Fruit fly (Drosophila melanogaster) whole organism, embryonic: ENCODE data around the gene egh.
A peak's percentile ranks its signal among the peaks of the same experiment; 100 is the strongest.

ENCODE experiments used
- Atf3 ChIP-seq: fragments of 200-800 bp; sonication (Bioruptor generic); optimal IDR thresholded peaks from 3 replicates; lab custom pipeline; 2016; ENCODE audit warnings: missing biosample characterization, missing genetic modification characterization
- CG10462 ChIP-seq: fragments of 200-800 bp; sonication (Bioruptor generic); optimal IDR thresholded peaks from 2 replicates; lab custom pipeline; 2016; ENCODE audit warnings: missing biosample characterization, missing genetic modification characterization
- CG10654 ChIP-seq: fragments of 200-800 bp; sonication (Bioruptor generic); optimal IDR thresholded peaks from 2 replicates; lab custom pipeline; 2016; ENCODE audit warnings: missing biosample characterization, missing genetic modification characterization
- CG11398 ChIP-seq: fragments of 200-800 bp; sonication (Bioruptor generic); optimal IDR thresholded peaks from 2 replicates; lab custom pipeline; 2016; ENCODE audit warnings: missing biosample characterization, missing genetic modification characterization
- CG12391 ChIP-seq: fragments of 200-800 bp; sonication (Bioruptor generic); optimal IDR thresholded peaks from 3 replicates; lab custom pipeline; 2018; ENCODE audit warnings: missing biosample characterization, mild to moderate bottlenecking, missing genetic modification characterization, moderate library complexity
- CG13287 ChIP-seq: fragments of 200-800 bp; sonication (Bioruptor generic); IDR thresholded peaks from 2 replicates; pipeline ENCODE4 v1.3.6; 2022; ENCODE audit warnings: missing biosample characterization, missing genetic modification characterization; ENCODE audit not compliant: partially characterized antibody
- CG13894 ChIP-seq: fragments of 200-800 bp; sonication (Bioruptor generic); optimal IDR thresholded peaks from 3 replicates; lab custom pipeline; 2018; ENCODE audit warnings: missing biosample characterization, mild to moderate bottlenecking, missing genetic modification characterization, moderate library complexity
- CG1602 ChIP-seq: fragments of 200-800 bp; sonication (Bioruptor generic); optimal IDR thresholded peaks from 3 replicates; lab custom pipeline; 2016; ENCODE audit warnings: missing biosample characterization, missing genetic modification characterization
- CG16863 ChIP-seq: fragments of 200-800 bp; sonication (Bioruptor generic); optimal IDR thresholded peaks from 3 replicates; lab custom pipeline; 2016; ENCODE audit warnings: missing biosample characterization, missing genetic modification characterization
- CG17802 ChIP-seq: fragments of 200-800 bp; sonication (Bioruptor generic); optimal IDR thresholded peaks from 2 replicates; lab custom pipeline; 2018; ENCODE audit warnings: missing biosample characterization, mild to moderate bottlenecking, missing genetic modification characterization, moderate library complexity
- CG31224 ChIP-seq: fragments of 200-800 bp; sonication (Bioruptor generic); IDR thresholded peaks from 2 replicates; pipeline ENCODE4 v1.3.6; 2022; ENCODE audit warnings: missing biosample characterization, missing genetic modification characterization
- CG31388 ChIP-seq: fragments of 200-800 bp; sonication (Bioruptor generic); optimal IDR thresholded peaks from 2 replicates; lab custom pipeline; 2016; ENCODE audit warnings: missing biosample characterization, missing genetic modification characterization
- CG32772 ChIP-seq: fragments of 200-800 bp; sonication (Bioruptor generic); IDR thresholded peaks from 2 replicates; pipeline ENCODE4 v1.3.6; 2022; ENCODE audit warnings: missing biosample characterization, missing genetic modification characterization
- CG34224 ChIP-seq: fragments of 200-800 bp; sonication (Bioruptor generic); IDR thresholded peaks from 3 replicates; pipeline ENCODE4 v1.3.6; 2022; ENCODE audit warnings: missing biosample characterization, missing genetic modification characterization; ENCODE audit not compliant: partially characterized antibody
- CG4730 ChIP-seq: fragments of 200-800 bp; sonication (Bioruptor generic); IDR thresholded peaks from 2 replicates; pipeline ENCODE4 v1.3.6; 2022; ENCODE audit warnings: missing biosample characterization, missing genetic modification characterization
- CG5245 ChIP-seq: fragments of 200-800 bp; sonication (Bioruptor generic); optimal IDR thresholded peaks from 3 replicates; lab custom pipeline; 2016; ENCODE audit warnings: missing biosample characterization, missing genetic modification characterization
- CG6272 ChIP-seq: fragments of 200-800 bp; sonication (Bioruptor generic); IDR thresholded peaks from 2 replicates; pipeline ENCODE4 v1.3.6; 2022; ENCODE audit warnings: missing biosample characterization, missing genetic modification characterization
- CG6689 ChIP-seq: fragments of 200-800 bp; sonication (Bioruptor generic); IDR thresholded peaks from 2 replicates; pipeline ENCODE4 v1.3.6; 2022; ENCODE audit warnings: missing biosample characterization, missing genetic modification characterization
- CG7987 ChIP-seq: fragments of 200-800 bp; sonication (Bioruptor generic); optimal IDR thresholded peaks from 2 replicates; lab custom pipeline; 2018; ENCODE audit warnings: missing biosample characterization, mild to moderate bottlenecking, missing genetic modification characterization, moderate library complexity
- CG8388 ChIP-seq: fragments of 200-800 bp; sonication (Bioruptor generic); optimal IDR thresholded peaks from 2 replicates; lab custom pipeline; 2019; ENCODE audit warnings: missing biosample characterization, mild to moderate bottlenecking, missing genetic modification characterization, moderate library complexity
- CG8924 ChIP-seq: fragments of 200-800 bp; optimal IDR thresholded peaks from 3 replicates; lab custom pipeline; 2019; ENCODE audit warnings: missing biosample characterization, mild to moderate bottlenecking, missing genetic modification characterization, moderate library complexity
- Camta ChIP-seq: fragments of 200-800 bp; sonication (Bioruptor generic); optimal IDR thresholded peaks from 2 replicates; lab custom pipeline; 2016; ENCODE audit warnings: missing biosample characterization, missing genetic modification characterization
- Dip3 ChIP-seq: fragments of 200-800 bp; sonication (Bioruptor generic); optimal IDR thresholded peaks from 3 replicates; lab custom pipeline; 2016; ENCODE audit warnings: missing biosample characterization, missing genetic modification characterization
- E2f1 ChIP-seq: fragments of 200-800 bp; sonication (Bioruptor generic); IDR thresholded peaks from 2 replicates; pipeline ENCODE4 v1.3.6; 2022; ENCODE audit warnings: missing biosample characterization, missing genetic modification characterization
- Hand ChIP-seq: fragments of 200-800 bp; sonication (Bioruptor generic); optimal IDR thresholded peaks from 2 replicates; lab custom pipeline; 2017; ENCODE audit warnings: mild to moderate bottlenecking, missing biosample characterization, missing genetic modification reagents, missing genetic modification characterization
- Lpt ChIP-seq: fragments of >200 bp; optimal IDR thresholded peaks from 2 replicates; lab custom pipeline; 2018; ENCODE audit warnings: missing biosample characterization, missing genetic modification characterization
- Mrtf ChIP-seq: fragments of 200-800 bp; sonication (Bioruptor generic); IDR thresholded peaks from 3 replicates; pipeline ENCODE4 v1.3.6; 2022; ENCODE audit warnings: missing biosample characterization, missing genetic modification characterization
- Side ChIP-seq: fragments of 200-800 bp; sonication (Bioruptor generic); optimal IDR thresholded peaks from 2 replicates; lab custom pipeline; 2016; ENCODE audit warnings: missing biosample characterization, missing genetic modification characterization
- Spps ChIP-seq: fragments of 200-800 bp; sonication (Bioruptor generic); optimal IDR thresholded peaks from 2 replicates; lab custom pipeline; 2018; ENCODE audit warnings: missing biosample characterization, mild to moderate bottlenecking, missing genetic modification characterization
- Taf1 ChIP-seq: fragments of 200-800 bp; sonication (Bioruptor generic); IDR thresholded peaks from 2 replicates; pipeline ENCODE4 v1.3.6; 2022; ENCODE audit warnings: missing biosample characterization, missing genetic modification characterization
- Trl ChIP-seq, 3 experiments: fragments of >200 bp in 2 of 3; fragments of 200-800 bp in 1 of 3; sonication (Bioruptor generic) in 1 of 3; optimal IDR thresholded peaks; 2 replicates in 1 of 3; 3 replicates in 2 of 3; lab custom pipeline; 2016 to 2017; ENCODE audit warnings: missing biosample characterization in 1 of 3, missing genetic modification characterization in 1 of 3
- aop ChIP-seq: fragments of 200-800 bp; sonication (Bioruptor generic); IDR thresholded peaks from 2 replicates; pipeline ENCODE4 v1.3.6; 2022; ENCODE audit warnings: missing biosample characterization, missing genetic modification characterization
- chn ChIP-seq: fragments of 200-800 bp; sonication (Bioruptor generic); optimal IDR thresholded peaks from 2 replicates; lab custom pipeline; 2016; ENCODE audit warnings: missing biosample characterization, missing genetic modification characterization
- ci ChIP-seq: fragments of 200-800 bp; sonication (Bioruptor generic); IDR thresholded peaks from 3 replicates; pipeline ENCODE4 v1.3.6; 2022; ENCODE audit warnings: missing biosample characterization, missing genetic modification characterization
- emc ChIP-seq: fragments of 200-800 bp; sonication (Bioruptor generic); optimal IDR thresholded peaks from 2 replicates; lab custom pipeline; 2016; ENCODE audit warnings: missing biosample characterization, missing genetic modification characterization
- her ChIP-seq: fragments of 200-800 bp; sonication (Bioruptor generic); optimal IDR thresholded peaks from 2 replicates; lab custom pipeline; 2016; ENCODE audit warnings: missing biosample characterization, missing genetic modification characterization
- nmo ChIP-seq: fragments of 200-800 bp; sonication (Bioruptor generic); optimal IDR thresholded peaks from 2 replicates; lab custom pipeline; 2018; ENCODE audit warnings: missing biosample characterization, mild to moderate bottlenecking, missing genetic modification characterization, moderate library complexity
- salm ChIP-seq: fragments of 200-800 bp; sonication (Bioruptor generic); optimal IDR thresholded peaks from 2 replicates; lab custom pipeline; 2018; ENCODE audit warnings: missing biosample characterization, mild to moderate bottlenecking, missing genetic modification characterization
- sqz ChIP-seq: fragments of 200-800 bp; sonication (Bioruptor generic); optimal IDR thresholded peaks from 3 replicates; lab custom pipeline; 2018; ENCODE audit warnings: missing biosample characterization, mild to moderate bottlenecking, missing genetic modification characterization
- zen2 ChIP-seq: fragments of 200-800 bp; sonication (Bioruptor generic); IDR thresholded peaks from 3 replicates; pipeline ENCODE4 v1.3.6; 2022; ENCODE audit warnings: missing biosample characterization, missing genetic modification characterization; ENCODE audit not compliant: partially characterized antibody
- zfh1 ChIP-seq: fragments of 200-800 bp; sonication (Bioruptor generic); IDR thresholded peaks from 3 replicates; pipeline ENCODE4 v1.3.6; 2022; ENCODE audit warnings: missing biosample characterization, missing genetic modification characterization

Gene egh

dm6 chrX:2619651-2620050 lies 31.3 kb downstream of the egh start, which contains the start of the genes Tsp3A and Seipin (continued):
- TF ChIP-seq Mrtf (GFP tag; lab: Robert Waterston, UW) = peak; percentile 87
- TF ChIP-seq CG10462 (GFP tag; lab: Kevin White, UChicago) = peak; percentile 46
- peak; percentile 77 for TF ChIP-seq CG12391 (tag; lab: Kevin White, UChicago)
- peak; percentile 72 for TF ChIP-seq Camta (GFP tag; lab: Kevin White, UChicago)
- peak; percentile 87 for TF ChIP-seq CG6689 (GFP tag; lab: Robert Waterston, UW)
- TF ChIP-seq Trl (optimal IDR thresholded peaks at IDR 0.05; lab: Kevin White, UChicago) = no peak
- peak; percentile 62 for TF ChIP-seq Trl (GFP tag; optimal IDR thresholded peaks at IDR 0.05; lab: Kevin White, UChicago)
- peak; percentile 54 for TF ChIP-seq CG17802 (tag; lab: Kevin White, UChicago)
- peak; percentile 63 for TF ChIP-seq CG34224 (GFP tag; lab: Robert Waterston, UW)
- TF ChIP-seq Lpt (GFP tag; lab: Kevin White, UChicago) = no peak
- peak; percentile 80 for TF ChIP-seq nmo (GFP tag; lab: Kevin White, UChicago)
- no peak; the same call in 1 of the 2 replicates for TF ChIP-seq aop (GFP tag; lab: Robert Waterston, UW)
- TF ChIP-seq sqz (GFP tag; lab: Kevin White, UChicago) = no peak
- TF ChIP-seq CG31388 (GFP tag; lab: Kevin White, UChicago) = peak; percentile 31
- no peak for TF ChIP-seq Spps (tag; lab: Kevin White, UChicago)
- TF ChIP-seq CG8924 = peak; percentile 81
- TF ChIP-seq CG31224 (GFP tag; lab: Robert Waterston, UW) = peak; percentile 71
- peak; percentile 79 for TF ChIP-seq CG10654 (GFP tag; lab: Kevin White, UChicago)
- TF ChIP-seq chn (GFP tag; lab: Kevin White, UChicago) = peak; percentile 62
- TF ChIP-seq her (GFP tag; lab: Kevin White, UChicago) = peak; percentile 85
- peak; percentile 88 for TF ChIP-seq E2f1 (GFP tag; lab: Robert Waterston, UW)
- TF ChIP-seq Atf3 (GFP tag; lab: Kevin White, UChicago) = peak; percentile 52
- TF ChIP-seq CG16863 (GFP tag; lab: Kevin White, UChicago) = peak; percentile 66
- peak; percentile 84 for TF ChIP-seq CG7987 (GFP tag; lab: Kevin White, UChicago)
- TF ChIP-seq zen2 (GFP tag; lab: Robert Waterston, UW) = peak; percentile 16; the same call in 1 of the 3 replicates
- peak; percentile 69 for TF ChIP-seq CG11398 (GFP tag; lab: Kevin White, UChicago)
- TF ChIP-seq CG1602 (GFP tag; lab: Kevin White, UChicago) = peak; percentile 65
- peak; percentile 80 for TF ChIP-seq Hand
- peak; percentile 81 for TF ChIP-seq CG13894 (tag; lab: Kevin White, UChicago)
- TF ChIP-seq emc = peak; percentile 75
- TF ChIP-seq salm (tag; lab: Kevin White, UChicago) = peak; percentile 73
- peak; percentile 89 for TF ChIP-seq zfh1 (GFP tag; lab: Robert Waterston, UW)
- TF ChIP-seq Dip3 (GFP tag; lab: Kevin White, UChicago) = peak; percentile 87
- peak; percentile 85 for TF ChIP-seq CG32772 (GFP tag; lab: Robert Waterston, UW)
- TF ChIP-seq CG4730 (GFP tag; lab: Robert Waterston, UW) = peak; percentile 77
- peak; percentile 70 for TF ChIP-seq CG13287
- TF ChIP-seq Taf1 (GFP tag; lab: Robert Waterston, UW) = peak; percentile 83
- peak; percentile 77 for TF ChIP-seq Side (GFP tag; lab: Kevin White, UChicago)
- TF ChIP-seq ci (GFP tag; lab: Robert Waterston, UW) = peak; percentile 92
- peak; percentile 46 for TF ChIP-seq CG5245 (GFP tag; lab: Kevin White, UChicago)
- peak; percentile 59 for TF ChIP-seq CG8388 (GFP tag; lab: Kevin White, UChicago)
- peak; percentile 82 for TF ChIP-seq CG6272 (GFP tag; lab: Robert Waterston, UW)
